Worm (Caenorhabditis elegans): ENCODE results near the gene R04A9.3.

DNA sequence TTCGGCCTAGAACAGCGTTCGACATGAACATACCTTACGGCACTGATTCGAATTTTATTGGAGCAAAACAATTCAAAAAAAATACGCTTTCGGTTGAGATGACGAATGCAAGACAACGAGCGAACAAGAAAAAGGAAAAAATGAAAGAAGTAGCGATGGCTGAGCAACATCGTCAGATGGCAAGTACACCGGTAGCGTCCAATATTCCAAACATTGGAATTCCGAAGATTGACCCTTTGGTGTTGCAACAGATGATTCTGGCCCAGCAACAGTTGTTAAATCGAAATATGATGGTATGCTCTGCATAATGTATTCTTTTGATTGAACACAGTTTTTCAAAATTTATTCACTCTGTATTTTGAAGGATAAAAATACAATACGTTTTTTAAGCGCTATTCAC lies 47.8 kb downstream of the R04A9.3 start:
- TF ChIP-seq unc-62 (GFP tag; optimal IDR thresholded peaks at IDR 0.05) (no peak), ceh-83 (GFP tag; optimal IDR thresholded peaks at IDR 0.05) (no peak), ces-1 (GFP tag; optimal IDR thresholded peaks at IDR 0.05) (no peak), lin-13 (tag; optimal IDR thresholded peaks at IDR 0.05) (no peak), flh-1 (GFP tag; optimal IDR thresholded peaks at IDR 0.05) (no peak), sptf-1 (tag; optimal IDR thresholded peaks at IDR 0.05) (no peak), bed-3 (GFP tag; optimal IDR thresholded peaks at IDR 0.05) (no peak), nhr-12 (tag; optimal IDR thresholded peaks at IDR 0.05) (no peak), elt-3 (tag; optimal IDR thresholded peaks at IDR 0.05) (no peak), snpc-4 (tag; optimal IDR thresholded peaks at IDR 0.05) (no peak), nhr-76 (tag; optimal IDR thresholded peaks at IDR 0.05) (no peak), elt-1 (tag; optimal IDR thresholded peaks at IDR 0.05; ENCODE audit: borderline replicate concordance, insufficient read depth) (no peak), lsy-2 (tag; optimal IDR thresholded peaks at IDR 0.05) (no peak)

Data from whole organism, mixed stage, embryonic.